Fruit fly (Drosophila melanogaster) whole organism, embryonic: Measurements from ENCODE around the gene BckdhA.

Source experiments
- Awh ChIP-seq: fragments of 200-800 bp; sonication (Bioruptor generic); IDR thresholded peaks from 2 replicates; pipeline ENCODE4, ENCODE4 v1.3.6; 2022; ENCODE audit warnings: missing biosample characterization, missing genetic modification characterization
- Bgb ChIP-seq: fragments of 200-800 bp; sonication (Bioruptor generic); IDR thresholded peaks from 2 replicates; pipeline ENCODE4 v1.3.6; 2022; ENCODE audit warnings: missing biosample characterization, missing genetic modification characterization; ENCODE audit not compliant: partially characterized antibody
- CG10267 ChIP-seq: fragments of 200-800 bp; sonication (Bioruptor generic); optimal IDR thresholded peaks from 2 replicates; lab custom pipeline; 2018; ENCODE audit warnings: missing biosample characterization, mild to moderate bottlenecking, missing genetic modification characterization, moderate library complexity
- CG10321 ChIP-seq: fragments of 200-800 bp; sonication (Bioruptor generic); IDR thresholded peaks from 2 replicates; pipeline ENCODE4 v1.3.6; 2022; ENCODE audit warnings: missing biosample characterization, missing genetic modification characterization
- CG10543 ChIP-seq: fragments of 200-800 bp; sonication (Bioruptor generic); optimal IDR thresholded peaks from 3 replicates; lab custom pipeline; 2017; ENCODE audit warnings: missing biosample characterization, mild to moderate bottlenecking, missing genetic modification characterization, moderate library complexity
- CG10959 ChIP-seq: fragments of 200-800 bp; sonication (Bioruptor generic); IDR thresholded peaks from 2 replicates; pipeline ENCODE4 v1.3.6; 2022; ENCODE audit warnings: missing biosample characterization, missing genetic modification characterization
- CG11093 ChIP-seq: fragments of 200-800 bp; sonication (Bioruptor generic); IDR thresholded peaks from 3 replicates; pipeline ENCODE4 v1.3.6; 2022; ENCODE audit warnings: missing biosample characterization, missing genetic modification characterization
- CG16813 ChIP-seq: fragments of 200-800 bp; sonication (Bioruptor generic); IDR thresholded peaks from 3 replicates; pipeline ENCODE4 v1.3.6; 2022; ENCODE audit warnings: missing biosample characterization, missing genetic modification characterization; ENCODE audit not compliant: partially characterized antibody
- CG17361 ChIP-seq: fragments of 200-800 bp; sonication (Bioruptor generic); IDR thresholded peaks from 3 replicates; pipeline ENCODE4 v1.3.6; 2022; ENCODE audit warnings: missing biosample characterization, missing genetic modification characterization
- CG18619 ChIP-seq: fragments of 200-800 bp; sonication (Bioruptor generic); optimal IDR thresholded peaks from 3 replicates; lab custom pipeline; 2017; ENCODE audit warnings: missing biosample characterization, mild to moderate bottlenecking, missing genetic modification characterization
- CG3065 ChIP-seq: fragments of 200-800 bp; sonication (Bioruptor generic); optimal IDR thresholded peaks from 2 replicates; lab custom pipeline; 2016; ENCODE audit warnings: missing biosample characterization, missing genetic modification characterization
- CG4404 ChIP-seq: fragments of 200-800 bp; sonication (Bioruptor generic); IDR thresholded peaks from 2 replicates; pipeline ENCODE4 v1.3.6; 2022; ENCODE audit warnings: missing biosample characterization, missing genetic modification characterization
- CG6175 ChIP-seq: fragments of 200-800 bp; sonication (Bioruptor generic); IDR thresholded peaks from 3 replicates; pipeline ENCODE4 v1.3.6; 2022; ENCODE audit warnings: missing biosample characterization, missing genetic modification characterization
- CG6791 ChIP-seq: fragments of 200-800 bp; sonication (Bioruptor generic); IDR thresholded peaks from 3 replicates; pipeline ENCODE4 v1.3.6; 2022; ENCODE audit warnings: missing biosample characterization, missing genetic modification characterization; ENCODE audit not compliant: partially characterized antibody
- CG7745 ChIP-seq: fragments of 200-800 bp; sonication (Bioruptor generic); optimal IDR thresholded peaks from 2 replicates; lab custom pipeline; 2018; ENCODE audit warnings: missing biosample characterization, mild to moderate bottlenecking, missing genetic modification characterization, moderate library complexity
- CG7839 ChIP-seq: fragments of 200-800 bp; sonication (Bioruptor generic); optimal IDR thresholded peaks from 3 replicates; lab custom pipeline; 2018; ENCODE audit warnings: missing biosample characterization, mild to moderate bottlenecking, missing genetic modification characterization, moderate library complexity
- CG8924 ChIP-seq: fragments of 200-800 bp; optimal IDR thresholded peaks from 3 replicates; lab custom pipeline; 2019; ENCODE audit warnings: missing biosample characterization, mild to moderate bottlenecking, missing genetic modification characterization, moderate library complexity
- D ChIP-seq, 2 experiments: fragments of 200-800 bp in 1 of 2; fragments of >200 bp in 1 of 2; sonication (Bioruptor generic) in 1 of 2; optimal IDR thresholded peaks; 2 replicates in 1 of 2; 3 replicates in 1 of 2; lab custom pipeline; 2017; ENCODE audit warnings: mild to moderate bottlenecking in 1 of 2, missing biosample characterization in 1 of 2, missing genetic modification characterization in 1 of 2, missing genetic modification reagents in 1 of 2
- Dek ChIP-seq: fragments of 200-800 bp; sonication (Bioruptor generic); optimal IDR thresholded peaks from 3 replicates; lab custom pipeline; 2019; ENCODE audit warnings: missing biosample characterization, mild to moderate bottlenecking, missing genetic modification characterization, moderate library complexity
- Dip3 ChIP-seq: fragments of 200-800 bp; sonication (Bioruptor generic); optimal IDR thresholded peaks from 3 replicates; lab custom pipeline; 2016; ENCODE audit warnings: missing biosample characterization, missing genetic modification characterization
- Gsc ChIP-seq: fragments of 200-800 bp; sonication (Bioruptor generic); IDR thresholded peaks from 2 replicates; pipeline ENCODE4 v1.3.6; 2022; ENCODE audit warnings: missing biosample characterization, missing genetic modification characterization
- Gug ChIP-seq: fragments of 200-800 bp; sonication (Bioruptor generic); IDR thresholded peaks from 4 replicates; pipeline ENCODE4 v1.3.6; 2022; ENCODE audit warnings: missing biosample characterization, missing genetic modification characterization
- Hsf ChIP-seq: fragments of 200-800 bp; sonication (Bioruptor generic); optimal IDR thresholded peaks from 3 replicates; lab custom pipeline; 2016; ENCODE audit warnings: missing biosample characterization, missing genetic modification characterization
- Kr ChIP-seq: fragments of 200-800 bp; sonication (Bioruptor generic); optimal IDR thresholded peaks from 2 replicates; lab custom pipeline; 2017; ENCODE audit warnings: missing biosample characterization, mild to moderate bottlenecking, missing genetic modification characterization
- MTF-1 ChIP-seq: fragments of 200-800 bp; sonication (Bioruptor generic); optimal IDR thresholded peaks from 2 replicates; lab custom pipeline; 2018; ENCODE audit warnings: missing biosample characterization, mild to moderate bottlenecking, missing genetic modification characterization, borderline replicate concordance
- Nf-YA ChIP-seq: fragments of 200-800 bp; sonication (Bioruptor generic); IDR thresholded peaks from 2 replicates; pipeline ENCODE4 v1.3.6; 2022; ENCODE audit warnings: missing biosample characterization, missing genetic modification characterization
- Ptx1 ChIP-seq: fragments of 200-800 bp; sonication (Bioruptor generic); IDR thresholded peaks from 2 replicates; pipeline ENCODE4 v1.3.6; 2022; ENCODE audit warnings: missing biosample characterization, missing genetic modification characterization
- Sox100B ChIP-seq: fragments of 200-800 bp; sonication (Bioruptor generic); optimal IDR thresholded peaks from 3 replicates; lab custom pipeline; 2018; ENCODE audit warnings: missing biosample characterization, mild to moderate bottlenecking, missing genetic modification characterization
- Usf ChIP-seq: fragments of 200-800 bp; sonication (Bioruptor generic); optimal IDR thresholded peaks from 2 replicates; lab custom pipeline; 2017; ENCODE audit warnings: missing genotype, missing biosample characterization, missing genetic modification characterization
- Xbp1 ChIP-seq: fragments of 200-800 bp; sonication (Bioruptor generic); optimal IDR thresholded peaks from 3 replicates; lab custom pipeline; 2016; ENCODE audit warnings: missing biosample characterization, mild to moderate bottlenecking, missing genetic modification characterization
- abd-A ChIP-seq: fragments of 200-800 bp; sonication (Bioruptor generic); optimal IDR thresholded peaks from 3 replicates; lab custom pipeline; 2019; ENCODE audit warnings: missing biosample characterization, mild to moderate bottlenecking, missing genetic modification characterization, moderate library complexity
- dmrt99B ChIP-seq: fragments of 200-800 bp; sonication (Bioruptor generic); optimal IDR thresholded peaks from 2 replicates; lab custom pipeline; 2018; ENCODE audit warnings: missing biosample characterization, mild to moderate bottlenecking, missing genetic modification characterization, moderate library complexity
- ems ChIP-seq: fragments of 200-800 bp; sonication (Bioruptor generic); optimal IDR thresholded peaks from 3 replicates; lab custom pipeline; 2016; ENCODE audit warnings: missing biosample characterization, missing genetic modification characterization
- exex ChIP-seq: fragments of 200-800 bp; sonication (Bioruptor generic); optimal IDR thresholded peaks from 4 replicates; lab custom pipeline; 2018; ENCODE audit warnings: missing biosample characterization, mild to moderate bottlenecking, missing genetic modification characterization, moderate library complexity
- gcm ChIP-seq: fragments of 200-800 bp; sonication (Bioruptor generic); optimal IDR thresholded peaks from 2 replicates; lab custom pipeline; 2019; ENCODE audit warnings: missing biosample characterization, mild to moderate bottlenecking, missing genetic modification characterization, moderate library complexity
- gfzf ChIP-seq: fragments of 200-800 bp; sonication (Bioruptor generic); optimal IDR thresholded peaks from 2 replicates; lab custom pipeline; 2016; ENCODE audit warnings: missing biosample characterization, mild to moderate bottlenecking, missing genetic modification characterization, moderate library complexity
- her ChIP-seq: fragments of 200-800 bp; sonication (Bioruptor generic); optimal IDR thresholded peaks from 2 replicates; lab custom pipeline; 2016; ENCODE audit warnings: missing biosample characterization, missing genetic modification characterization
- lbe ChIP-seq: fragments of 200-800 bp; sonication (Bioruptor generic); optimal IDR thresholded peaks from 2 replicates; lab custom pipeline; 2016; ENCODE audit warnings: missing biosample characterization, mild to moderate bottlenecking, missing genetic modification characterization
- nmo ChIP-seq: fragments of 200-800 bp; sonication (Bioruptor generic); optimal IDR thresholded peaks from 2 replicates; lab custom pipeline; 2018; ENCODE audit warnings: missing biosample characterization, mild to moderate bottlenecking, missing genetic modification characterization, moderate library complexity
- nom ChIP-seq: fragments of 200-800 bp; sonication (Bioruptor generic); optimal IDR thresholded peaks from 2 replicates; lab custom pipeline; 2017; ENCODE audit warnings: missing biosample characterization, missing genetic modification characterization, mild to moderate bottlenecking, moderate library complexity, missing genetic modification reagents
- pros ChIP-seq: fragments of 200-800 bp; sonication (Bioruptor generic); optimal IDR thresholded peaks from 3 replicates; lab custom pipeline; 2019; ENCODE audit warnings: missing biosample characterization, mild to moderate bottlenecking, missing genetic modification characterization, moderate library complexity
- ranshi ChIP-seq: fragments of 200-800 bp; sonication (Bioruptor generic); IDR thresholded peaks from 2 replicates; pipeline ENCODE4 v1.3.6; 2022; ENCODE audit warnings: missing biosample characterization, missing genetic modification characterization
- repo ChIP-seq: fragments of 200-800 bp; sonication (Bioruptor generic); optimal IDR thresholded peaks from 2 replicates; lab custom pipeline; 2016; ENCODE audit warnings: missing biosample characterization, missing genetic modification characterization
- seq ChIP-seq: fragments of 200-800 bp; sonication (Bioruptor generic); IDR thresholded peaks from 2 replicates; pipeline ENCODE4 v1.3.6; 2022; ENCODE audit warnings: missing biosample characterization, missing genetic modification characterization
- sim ChIP-seq: fragments of 200-800 bp; sonication (Bioruptor generic); IDR thresholded peaks from 2 replicates; pipeline ENCODE4 v1.3.6; 2022; ENCODE audit warnings: missing biosample characterization, missing genetic modification characterization
- twi ChIP-seq: fragments of 200-800 bp; optimal IDR thresholded peaks from 2 replicates; lab custom pipeline; 2019; ENCODE audit warnings: missing biosample characterization, mild to moderate bottlenecking, missing genetic modification characterization, moderate library complexity
- vfl ChIP-seq: fragments of 200-800 bp; sonication (Bioruptor generic); optimal IDR thresholded peaks from 2 replicates; lab custom pipeline; 2016; ENCODE audit warnings: missing biosample characterization, missing genetic modification characterization
- vnd ChIP-seq: fragments of 200-800 bp; sonication (Bioruptor generic); IDR thresholded peaks from 3 replicates; pipeline ENCODE4 v1.3.6; 2022; ENCODE audit warnings: missing biosample characterization, missing genetic modification characterization; ENCODE audit not compliant: partially characterized antibody

The BckdhA gene

dm6 chr3R:9577382-9578137 lies 22.0 kb downstream of the BckdhA start, which contains the start of the genes Kap-alpha3 and Son (continued):
- peak; percentile 87 for TF ChIP-seq Awh (GFP tag; lab: Robert Waterston, UW)
- TF ChIP-seq CG11093 (GFP tag; lab: Robert Waterston, UW), result peak; percentile 79
- peak; percentile 97 for TF ChIP-seq CG17361 (GFP tag; lab: Robert Waterston, UW)
- peak; percentile 88 for TF ChIP-seq CG16813
- TF ChIP-seq Sox100B, result peak; percentile 95
- TF ChIP-seq vfl, result peak; percentile 88
- TF ChIP-seq CG6791 (GFP tag; lab: Robert Waterston, UW), result peak; percentile 75
- TF ChIP-seq abd-A (tag; lab: Kevin White, UChicago), result no peak
- TF ChIP-seq CG7745 (tag; lab: Kevin White, UChicago), result peak; percentile 42
- TF ChIP-seq her (GFP tag; lab: Kevin White, UChicago), result peak; percentile 88
- TF ChIP-seq Dip3 (GFP tag; lab: Kevin White, UChicago), result peak; percentile 95
- TF ChIP-seq CG10959 (GFP tag; lab: Robert Waterston, UW), result peak; percentile 78
- TF ChIP-seq ems (GFP tag; lab: Kevin White, UChicago), result peak; percentile 93
- peak; percentile 90 for TF ChIP-seq twi
- TF ChIP-seq lbe (GFP tag; lab: Kevin White, UChicago), result peak; percentile 87
- TF ChIP-seq CG10321 (GFP tag; lab: Robert Waterston, UW), result peak; percentile 72
- TF ChIP-seq Kr (GFP tag; lab: Kevin White, UChicago), result peak; percentile 23
- peak; percentile 84 for TF ChIP-seq Usf (GFP tag; lab: Kevin White, UChicago)
- peak; percentile 98 for TF ChIP-seq CG10543 (GFP tag; lab: Kevin White, UChicago)
- TF ChIP-seq CG7839 (tag; lab: Kevin White, UChicago), result peak; percentile 89
- peak; percentile 53; the same call in 2 of the 3 replicates for TF ChIP-seq CG6175
- TF ChIP-seq nom, result peak; percentile 92
- TF ChIP-seq CG8924, result peak; percentile 89
- TF ChIP-seq CG10267 (tag; lab: Kevin White, UChicago), result peak; percentile 91
- peak; percentile 87 for TF ChIP-seq repo
- TF ChIP-seq Xbp1, result peak; percentile 93
- peak; percentile 90 for TF ChIP-seq Ptx1 (GFP tag; lab: Robert Waterston, UW)
- peak; percentile 81 for TF ChIP-seq seq
- TF ChIP-seq Gug (GFP tag; lab: Robert Waterston, UW), result peak; percentile 81
- TF ChIP-seq nmo (GFP tag; lab: Kevin White, UChicago), result peak; percentile 95
- peak; percentile 85 for TF ChIP-seq dmrt99B (tag; lab: Kevin White, UChicago)
- TF ChIP-seq ranshi (GFP tag; lab: Robert Waterston, UW), result peak; percentile 85
- peak; percentile 86 for TF ChIP-seq gcm (GFP tag; lab: Kevin White, UChicago)
- peak; percentile 78 for TF ChIP-seq Bgb (GFP tag; lab: Robert Waterston, UW)
- TF ChIP-seq vnd (GFP tag; lab: Robert Waterston, UW), result peak; percentile 76
- TF ChIP-seq MTF-1 (GFP tag; lab: Kevin White, UChicago), result peak; percentile 96
- TF ChIP-seq CG18619 (GFP tag; lab: Kevin White, UChicago), result peak; percentile 96
- TF ChIP-seq Gsc, result peak; percentile 35; the same call in 1 of the 2 replicates
- TF ChIP-seq exex, result peak; percentile 76
- TF ChIP-seq gfzf (GFP tag; lab: Kevin White, UChicago), result peak; percentile 47
- TF ChIP-seq Hsf, result peak; percentile 95
- peak; percentile 83 for TF ChIP-seq CG3065 (GFP tag; lab: Kevin White, UChicago)
- TF ChIP-seq D (optimal IDR thresholded peaks at IDR 0.05; lab: Kevin White, UChicago), result no peak
- peak; percentile 89 for TF ChIP-seq D (GFP tag; optimal IDR thresholded peaks at IDR 0.05; lab: Kevin White, UChicago)
- TF ChIP-seq sim (GFP tag; lab: Robert Waterston, UW), result peak; percentile 58
- peak; percentile 61; the same call in 1 of the 2 replicates for TF ChIP-seq Nf-YA (GFP tag; lab: Robert Waterston, UW)
- TF ChIP-seq CG4404, result peak; percentile 89
- peak; percentile 87 for TF ChIP-seq Dek (tag; lab: Kevin White, UChicago)
- TF ChIP-seq pros (GFP tag; lab: Kevin White, UChicago), result peak; percentile 59
